Fruit fly (Drosophila melanogaster): ENCODE results near the gene CG4558.
A peak's percentile ranks its signal among the peaks of the same experiment; 100 is the strongest.

The CG4558 gene

dm6 chrX:6820703-6821102 lies 28.9 kb upstream of the CG4558 start, which contains the start of the genes Nf-YC and xit (continued):
- no peak for TF ChIP-seq Ssrp (tag; optimal IDR thresholded peaks at IDR 0.05)
- no peak for TF ChIP-seq slp2 (GFP tag; optimal IDR thresholded peaks at IDR 0.05)
- no peak for TF ChIP-seq CG7556 (GFP tag; optimal IDR thresholded peaks at IDR 0.05)
- peak; percentile 96 for TF ChIP-seq Sry-β (GFP tag; optimal IDR thresholded peaks at IDR 0.05)
- peak; percentile 91 for TF ChIP-seq ssp (GFP tag; IDR thresholded peaks at IDR 0.05)
- peak; percentile 54; the same call in 1 of the 2 replicates for TF ChIP-seq CG42726 (GFP tag; IDR thresholded peaks at IDR 0.05; ENCODE audit: partially characterized antibody)
- TF ChIP-seq tin (GFP tag; optimal IDR thresholded peaks at IDR 0.05): peak; percentile 10
- no peak for TF ChIP-seq tgo (GFP tag; IDR thresholded peaks at IDR 0.05)
- peak; percentile 27 for TF ChIP-seq CG15479 (GFP tag; optimal IDR thresholded peaks at IDR 0.05)
- no peak for TF ChIP-seq fu2 (GFP tag; optimal IDR thresholded peaks at IDR 0.05)
- TF ChIP-seq dysf (GFP tag; IDR thresholded peaks at IDR 0.05): no peak
- no peak for TF ChIP-seq CG10462 (GFP tag; optimal IDR thresholded peaks at IDR 0.05)
- TF ChIP-seq CG33213 (GFP tag; optimal IDR thresholded peaks at IDR 0.05): no peak
- TF ChIP-seq exex (tag; optimal IDR thresholded peaks at IDR 0.05): no peak
- no peak for TF ChIP-seq NfI (GFP tag; optimal IDR thresholded peaks at IDR 0.05)
- TF ChIP-seq CG18599 (GFP tag; optimal IDR thresholded peaks at IDR 0.05): no peak
- TF ChIP-seq shn (GFP tag; optimal IDR thresholded peaks at IDR 0.05): peak; percentile 49
- TF ChIP-seq CG15073 (GFP tag; optimal IDR thresholded peaks at IDR 0.05): no peak
- no peak for TF ChIP-seq ems (GFP tag; optimal IDR thresholded peaks at IDR 0.05)
- TF ChIP-seq Hr51 (GFP tag; optimal IDR thresholded peaks at IDR 0.05): no peak
- no peak for TF ChIP-seq NFAT (GFP tag; IDR thresholded peaks at IDR 0.05)
- 0 out of 3 replicates have a peak, but pooled peaks have one; percentile 12 for TF ChIP-seq ci (GFP tag; IDR thresholded peaks at IDR 0.05)
- TF ChIP-seq Pdp1 (GFP tag; optimal IDR thresholded peaks at IDR 0.05): peak in 1 of 2 experiments; percentile 77
- TF ChIP-seq D19A (tag; optimal IDR thresholded peaks at IDR 0.05): no peak
- peak; percentile 48; the same call in 1 of the 2 replicates for TF ChIP-seq vvl (GFP tag; IDR thresholded peaks at IDR 0.05)
- TF ChIP-seq CG3065 (GFP tag; optimal IDR thresholded peaks at IDR 0.05): no peak
- TF ChIP-seq fd102C (GFP tag; optimal IDR thresholded peaks at IDR 0.05): no peak
- TF ChIP-seq CG3726 (GFP tag; IDR thresholded peaks at IDR 0.05): no peak
- TF ChIP-seq CG9876 (GFP tag; optimal IDR thresholded peaks at IDR 0.05): no peak
- TF ChIP-seq sob (GFP tag; IDR thresholded peaks at IDR 0.05): 0 out of 2 replicates have a peak, but pooled peaks have one; percentile 23
- no peak for TF ChIP-seq CG17912 (GFP tag; optimal IDR thresholded peaks at IDR 0.05)
- TF ChIP-seq az2 (GFP tag; optimal IDR thresholded peaks at IDR 0.05): no peak
- TF ChIP-seq unc-4 (GFP tag; IDR thresholded peaks at IDR 0.05; ENCODE audit: partially characterized antibody): peak; percentile 63
- TF ChIP-seq Hmr (GFP tag; optimal IDR thresholded peaks at IDR 0.05): no peak
- TF ChIP-seq CG14050 (GFP tag; IDR thresholded peaks at IDR 0.05): no peak
- TF ChIP-seq wdn (GFP tag; IDR thresholded peaks at IDR 0.05): no peak
- no peak for TF ChIP-seq cas (GFP tag; IDR thresholded peaks at IDR 0.05)
- TF ChIP-seq fru (optimal IDR thresholded peaks at IDR 0.05): no peak
- no peak for TF ChIP-seq Fer2 (tag; optimal IDR thresholded peaks at IDR 0.05)
- no peak for TF ChIP-seq CG7839 (tag; optimal IDR thresholded peaks at IDR 0.05)
- TF ChIP-seq MTF-1 (GFP tag; optimal IDR thresholded peaks at IDR 0.05; ENCODE audit: borderline replicate concordance): no peak
- no peak for TF ChIP-seq sim (GFP tag; IDR thresholded peaks at IDR 0.05)
- peak; percentile 36 for TF ChIP-seq HmgD (GFP tag; optimal IDR thresholded peaks at IDR 0.05)
- TF ChIP-seq caup (GFP tag; optimal IDR thresholded peaks at IDR 0.05; ENCODE audit: severe bottlenecking): no peak
- no peak for TF ChIP-seq dimm (GFP tag; IDR thresholded peaks at IDR 0.05)
- no peak for TF ChIP-seq cato (GFP tag; optimal IDR thresholded peaks at IDR 0.05; ENCODE audit: borderline replicate concordance)
- TF ChIP-seq esg (GFP tag; conservative IDR thresholded peaks at IDR 0.05): no peak
- TF ChIP-seq CG8281 (tag; optimal IDR thresholded peaks at IDR 0.05): no peak
- TF ChIP-seq CG31388 (GFP tag; optimal IDR thresholded peaks at IDR 0.05): no peak
- TF ChIP-seq sug (tag; optimal IDR thresholded peaks at IDR 0.05): no peak
- TF ChIP-seq CG8359 (GFP tag; optimal IDR thresholded peaks at IDR 0.05; ENCODE audit: borderline replicate concordance): no peak

Data from whole organism, embryonic.